In genomic region chr3R:28623564-28623963, dm6 we compare ENCODE assay signal across 5 fruit fly cellular contexts.
TF ChIP-seq lines count a peak whose summit lies in the region.

No protein-coding gene starts in this region.

- no peak for TF ChIP-seq CTCF in whole organism, embryonic (GFP tag; optimal IDR thresholded peaks at IDR 0.05; lab: Kevin White, UChicago)

TF ChIP-seq in whole organism, adult, 20 proteins besides CTCF, POLR2A, EP300 and RAD21:
- TF ChIP-seq CG12768 (GFP tag; optimal IDR thresholded peaks at IDR 0.05; lab: Kevin White, UChicago), result no peak
- TF ChIP-seq CG33017 (tag; optimal IDR thresholded peaks at IDR 0.05; lab: Kevin White, UChicago), result no peak
- no peak for TF ChIP-seq Mnt (GFP tag; optimal IDR thresholded peaks at IDR 0.05; lab: Kevin White, UChicago)
- no peak for TF ChIP-seq CG1620 (GFP tag; optimal IDR thresholded peaks at IDR 0.05; lab: Kevin White, UChicago)
- TF ChIP-seq kay (GFP tag; lab: Kevin White, UChicago; ENCODE audit: borderline replicate concordance), result peak; percentile 38

TF ChIP-seq in whole organism, embryonic, 481 proteins besides CTCF, POLR2A, EP300 and RAD21 (continues in another document):
- TF ChIP-seq CG10462 (GFP tag; optimal IDR thresholded peaks at IDR 0.05; lab: Kevin White, UChicago) (no peak), CG12744 (GFP tag; optimal IDR thresholded peaks at IDR 0.05; lab: Kevin White, UChicago) (no peak), Hr51 (GFP tag; optimal IDR thresholded peaks at IDR 0.05; lab: Kevin White, UChicago) (peak in 1 of 2 experiments; percentile 59), CG12236 (GFP tag; optimal IDR thresholded peaks at IDR 0.05; lab: Kevin White, UChicago) (no peak), crc (GFP tag; optimal IDR thresholded peaks at IDR 0.05; lab: Kevin White, UChicago) (no peak), CG15479 (GFP tag; optimal IDR thresholded peaks at IDR 0.05; lab: Kevin White, UChicago) (no peak), Atf-2 (GFP tag; optimal IDR thresholded peaks at IDR 0.05; lab: Kevin White, UChicago) (no peak), Meics (GFP tag; optimal IDR thresholded peaks at IDR 0.05; lab: Kevin White, UChicago) (no peak), CG30020 (tag; optimal IDR thresholded peaks at IDR 0.05; lab: Kevin White, UChicago) (no peak), gsb (GFP tag; IDR thresholded peaks at IDR 0.05; lab: Robert Waterston, UW) (no peak), chif (GFP tag; optimal IDR thresholded peaks at IDR 0.05; lab: Kevin White, UChicago) (peak in 1 of 2 experiments; percentile 29), toy (GFP tag; IDR thresholded peaks at IDR 0.05; lab: Robert Waterston, UW) (no peak), CG13624 (GFP tag; optimal IDR thresholded peaks at IDR 0.05; lab: Kevin White, UChicago) (no peak), Lim3 (GFP tag; IDR thresholded peaks at IDR 0.05; lab: Robert Waterston, UW) (no peak), tll (GFP tag; optimal IDR thresholded peaks at IDR 0.05; lab: Kevin White, UChicago) (no peak), trh (GFP tag; optimal IDR thresholded peaks at IDR 0.05; lab: Kevin White, UChicago) (no peak), ind (GFP tag; optimal IDR thresholded peaks at IDR 0.05; lab: Kevin White, UChicago) (no peak), CG7786 (GFP tag; optimal IDR thresholded peaks at IDR 0.05; lab: Kevin White, UChicago) (no peak), gsb-n (tag; optimal IDR thresholded peaks at IDR 0.05; lab: Kevin White, UChicago) (no peak), Med (GFP tag; lab: Kevin White, UChicago) (peak; percentile 68), repo (GFP tag; optimal IDR thresholded peaks at IDR 0.05; lab: Kevin White, UChicago) (no peak), zfh2 (GFP tag; optimal IDR thresholded peaks at IDR 0.05; lab: Kevin White, UChicago) (no peak), Oli (tag; optimal IDR thresholded peaks at IDR 0.05; lab: Kevin White, UChicago) (peak; percentile 57)

TF ChIP-seq in whole organism, prepupa, 60 proteins besides CTCF, POLR2A, EP300 and RAD21 (continues in another document):
- TF ChIP-seq Lpt (GFP tag; optimal IDR thresholded peaks at IDR 0.05; lab: Kevin White, UChicago), result peak; percentile 56
- TF ChIP-seq Sox15 (GFP tag; optimal IDR thresholded peaks at IDR 0.05; lab: Kevin White, UChicago), result no peak
- TF ChIP-seq achi (GFP tag; optimal IDR thresholded peaks at IDR 0.05; lab: Kevin White, UChicago), result peak; percentile 49
- TF ChIP-seq Ets96B (tag; optimal IDR thresholded peaks at IDR 0.05; lab: Kevin White, UChicago), result peak; percentile 40
- peak; percentile 77 for TF ChIP-seq CG15336 (GFP tag; IDR thresholded peaks at IDR 0.05; lab: Robert Waterston, UW)
- peak; percentile 38 for TF ChIP-seq CG4318 (GFP tag; optimal IDR thresholded peaks at IDR 0.05; lab: Kevin White, UChicago)
- TF ChIP-seq Smox (GFP tag; optimal IDR thresholded peaks at IDR 0.05; lab: Kevin White, UChicago), result peak; percentile 48
- peak; percentile 38 for TF ChIP-seq spab (GFP tag; optimal IDR thresholded peaks at IDR 0.05; lab: Kevin White, UChicago)
- no peak for TF ChIP-seq CG1621 (tag; optimal IDR thresholded peaks at IDR 0.05; lab: Kevin White, UChicago)
- peak; percentile 32 for TF ChIP-seq CG10631 (GFP tag; optimal IDR thresholded peaks at IDR 0.05; lab: Kevin White, UChicago)
- peak; percentile 39 for TF ChIP-seq Met (GFP tag; optimal IDR thresholded peaks at IDR 0.05; lab: Kevin White, UChicago)
- peak; percentile 65 for TF ChIP-seq CG11762 (GFP tag; optimal IDR thresholded peaks at IDR 0.05; lab: Kevin White, UChicago; ENCODE audit: insufficient read depth)
- peak; percentile 28 for TF ChIP-seq CG7368 (GFP tag; optimal IDR thresholded peaks at IDR 0.05; lab: Kevin White, UChicago)
- TF ChIP-seq salr (GFP tag; optimal IDR thresholded peaks at IDR 0.05; lab: Kevin White, UChicago), result peak in 1 of 2 experiments; percentile 2
- TF ChIP-seq CG16779 (tag; optimal IDR thresholded peaks at IDR 0.05; lab: Kevin White, UChicago), result no peak
- TF ChIP-seq lz (GFP tag; optimal IDR thresholded peaks at IDR 0.05; lab: Kevin White, UChicago), result peak; percentile 32
- peak; percentile 80 for TF ChIP-seq CG32006 (GFP tag; optimal IDR thresholded peaks at IDR 0.05; lab: Kevin White, UChicago)
- peak; percentile 59; the same call in 2 of the 3 replicates for TF ChIP-seq CG8119 (GFP tag; IDR thresholded peaks at IDR 0.05; lab: Robert Waterston, UW)
- no peak for TF ChIP-seq Eip93F (GFP tag; optimal IDR thresholded peaks at IDR 0.05; lab: Kevin White, UChicago)
- TF ChIP-seq CG11294 (GFP tag; IDR thresholded peaks at IDR 0.05; lab: Robert Waterston, UW), result peak; percentile 29; the same call in 1 of the 2 replicates
- peak; percentile 28 for TF ChIP-seq CG34406 (GFP tag; optimal IDR thresholded peaks at IDR 0.05; lab: Kevin White, UChicago)
- no peak for TF ChIP-seq vri (GFP tag; optimal IDR thresholded peaks at IDR 0.05; lab: Kevin White, UChicago)

TF ChIP-seq in whole organism, pupa, 21 proteins besides CTCF, POLR2A, EP300 and RAD21:
- TF ChIP-seq CG34367 (tag; optimal IDR thresholded peaks at IDR 0.05; lab: Kevin White, UChicago) (peak; percentile 36), Pif1A (GFP tag; optimal IDR thresholded peaks at IDR 0.05; lab: Kevin White, UChicago) (peak; percentile 58), CG4496 (GFP tag; IDR thresholded peaks at IDR 0.05; lab: Robert Waterston, UW) (peak; percentile 75; the same call in 2 of the 3 replicates), EcR (GFP tag; optimal IDR thresholded peaks at IDR 0.05; lab: Kevin White, UChicago) (no peak), Snoo (tag; optimal IDR thresholded peaks at IDR 0.05; lab: Kevin White, UChicago) (no peak), CG8301 (tag; optimal IDR thresholded peaks at IDR 0.05; lab: Kevin White, UChicago) (peak; percentile 45), CG10348 (GFP tag; IDR thresholded peaks at IDR 0.05; lab: Robert Waterston, UW) (no peak), CG14655 (GFP tag; optimal IDR thresholded peaks at IDR 0.05; lab: Kevin White, UChicago) (peak; percentile 36), gl (tag; optimal IDR thresholded peaks at IDR 0.05; lab: Kevin White, UChicago) (no peak), CG8159 (tag; optimal IDR thresholded peaks at IDR 0.05; lab: Kevin White, UChicago) (peak; percentile 59), rn (GFP tag; IDR thresholded peaks at IDR 0.05; lab: Robert Waterston, UW) (no peak), D1 (tag; optimal IDR thresholded peaks at IDR 0.05; lab: Kevin White, UChicago) (no peak), Pif1B (GFP tag; optimal IDR thresholded peaks at IDR 0.05; lab: Kevin White, UChicago) (peak; percentile 29), fd96Ca (GFP tag; IDR thresholded peaks at IDR 0.05; lab: Robert Waterston, UW) (no peak), CG12605 (GFP tag; IDR thresholded peaks at IDR 0.05; lab: Robert Waterston, UW) (no peak), Ets98B (GFP tag; IDR thresholded peaks at IDR 0.05; lab: Robert Waterston, UW) (peak; percentile 69), CG15710 (tag; optimal IDR thresholded peaks at IDR 0.05; lab: Kevin White, UChicago) (peak; percentile 45), CG13204 (GFP tag; optimal IDR thresholded peaks at IDR 0.05; lab: Kevin White, UChicago) (no peak), CG32121 (GFP tag; IDR thresholded peaks at IDR 0.05; lab: Robert Waterston, UW) (peak; percentile 59), CG17806 (tag; optimal IDR thresholded peaks at IDR 0.05; lab: Kevin White, UChicago) (peak; percentile 40), CG9948 (tag; optimal IDR thresholded peaks at IDR 0.05; lab: Kevin White, UChicago) (peak; percentile 36)

TF ChIP-seq in whole organism, wandering third instar larva, 38 proteins besides CTCF, POLR2A, EP300 and RAD21:
- TF ChIP-seq h (GFP tag; optimal IDR thresholded peaks at IDR 0.05; lab: Kevin White, UChicago), result peak; percentile 35
- TF ChIP-seq ey (GFP tag; optimal IDR thresholded peaks at IDR 0.05; lab: Kevin White, UChicago), result no peak
- no peak for TF ChIP-seq dl (GFP tag; optimal IDR thresholded peaks at IDR 0.05; lab: Kevin White, UChicago; ENCODE audit: insufficient read depth in 1 of 2, partially characterized antibody in 2 of 2)
- TF ChIP-seq fru (GFP tag; optimal IDR thresholded peaks at IDR 0.05; lab: Kevin White, UChicago), result peak; percentile 26
- TF ChIP-seq foxo (GFP tag; optimal IDR thresholded peaks at IDR 0.05; lab: Kevin White, UChicago), result peak in 1 of 2 experiments; percentile 36
- TF ChIP-seq woc (GFP tag; optimal IDR thresholded peaks at IDR 0.05; lab: Kevin White, UChicago), result peak; percentile 3
- peak; percentile 16 for TF ChIP-seq Sp1 (GFP tag; optimal IDR thresholded peaks at IDR 0.05; lab: Kevin White, UChicago)
- peak; percentile 28 for TF ChIP-seq HLH106 (tag; optimal IDR thresholded peaks at IDR 0.05; lab: Kevin White, UChicago)
- no peak for TF ChIP-seq Hr83 (GFP tag; optimal IDR thresholded peaks at IDR 0.05; lab: Kevin White, UChicago; ENCODE audit: poor library complexity, severe bottlenecking)
- no peak for TF ChIP-seq lola (GFP tag; optimal IDR thresholded peaks at IDR 0.05; lab: Kevin White, UChicago)
- TF ChIP-seq psq (GFP tag; optimal IDR thresholded peaks at IDR 0.05; lab: Kevin White, UChicago), result peak; percentile 27
- peak; percentile 9 for TF ChIP-seq OdsH (GFP tag; optimal IDR thresholded peaks at IDR 0.05; lab: Kevin White, UChicago)
- no peak for TF ChIP-seq Hnf4 (GFP tag; optimal IDR thresholded peaks at IDR 0.05; lab: Kevin White, UChicago)
- TF ChIP-seq rgr (GFP tag; optimal IDR thresholded peaks at IDR 0.05; lab: Kevin White, UChicago), result peak; percentile 13
TF ChIP-seq in whole organism, wandering third instar larva: peak in this region for 9.
